Worm (Caenorhabditis elegans) whole organism, young adult: ENCODE measurements around the gene pitr-2.

Source experiments
- B0261.1 ChIP-seq: sonication (generic microtip); optimal IDR thresholded peaks from 2 replicates; lab custom pipeline; 2016; ENCODE audit warnings: mild to moderate bottlenecking, missing genetic modification characterization, moderate library complexity, missing compliant biosample characterization
- B0336.3 ChIP-seq: fragments of 200-800 bp; sonication (Bioruptor generic); IDR thresholded peaks from 2 replicates; pipeline ENCODE4 v1.3.6; 2022; ENCODE audit warnings: missing genetic modification characterization, missing compliant biosample characterization
- C17E4.6 ChIP-seq: fragments of 200-800 bp; sonication (Bioruptor generic); IDR thresholded peaks from 2 replicates; pipeline ENCODE4 v1.3.6; 2022; ENCODE audit warnings: missing genetic modification reagents, missing genetic modification characterization, missing compliant biosample characterization
- F10E7.11 ChIP-seq: sonication (generic microtip); optimal IDR thresholded peaks from 2 replicates; lab custom pipeline; 2017; ENCODE audit warnings: mild to moderate bottlenecking, missing genetic modification characterization, moderate library complexity, missing compliant biosample characterization
- F37B4.10 ChIP-seq: fragments of 200-800 bp; sonication (Bioruptor generic); IDR thresholded peaks from 2 replicates; pipeline ENCODE4 v1.3.6; 2022; ENCODE audit warnings: missing genetic modification characterization, missing compliant biosample characterization
- F49E8.2 ChIP-seq: sonication (generic microtip); optimal IDR thresholded peaks from 3 replicates; lab custom pipeline; 2017; ENCODE audit warnings: missing genetic modification characterization, mild to moderate bottlenecking, missing compliant biosample characterization, antibody characterized with exemption, moderate library complexity; ENCODE audit not compliant: insufficient read depth
- T26A5.8 ChIP-seq: sonication (generic microtip); optimal IDR thresholded peaks from 2 replicates; lab custom pipeline; 2016; ENCODE audit warnings: missing genetic modification characterization, missing compliant biosample characterization
- Y95B8A.8 ChIP-seq: fragments of 200-800 bp; sonication (Bioruptor generic); IDR thresholded peaks from 2 replicates; pipeline ENCODE4 v1.3.6; 2022; ENCODE audit warnings: missing genetic modification reagents, missing genetic modification characterization, missing compliant biosample characterization
- ama-1 ChIP-seq, 3 experiments: fragments of 150-350 bp in 1 of 3; sonication (generic microtip) in 2 of 3; optimal IDR thresholded peaks; 2 replicates each; lab custom pipeline; 2014 to 2018; ENCODE audit warnings: missing biosample characterization in 2 of 3, missing genetic modification characterization in 2 of 3, missing genetic modification reagents in 2 of 3
- aptf-2 ChIP-seq: fragments of 200-800 bp; sonication (Bioruptor generic); conservative IDR thresholded peaks from 2 replicates; pipeline ENCODE4 v1.3.6; 2022; ENCODE audit warnings: missing genetic modification reagents, missing genetic modification characterization, missing compliant biosample characterization
- attf-3 ChIP-seq: fragments of 200-800 bp; sonication (Bioruptor generic); conservative IDR thresholded peaks from 2 replicates; pipeline ENCODE4 v1.3.6; 2022; ENCODE audit warnings: missing genetic modification reagents, missing genetic modification characterization, missing compliant biosample characterization
- ceh-79 ChIP-seq: sonication (generic microtip); optimal IDR thresholded peaks from 2 replicates; lab custom pipeline; 2017; ENCODE audit warnings: mild to moderate bottlenecking, missing genetic modification characterization, missing compliant biosample characterization
- dpl-1 ChIP-seq: fragments of 150-350 bp; optimal IDR thresholded peaks from 2 replicates; lab custom pipeline; 2014; ENCODE audit warnings: missing biosample characterization, missing genetic modification reagents, missing genetic modification characterization
- egl-44 ChIP-seq: fragments of 200-800 bp; sonication (Bioruptor generic); IDR thresholded peaks from 2 replicates; pipeline ENCODE4 v1.3.6; 2022; ENCODE audit warnings: missing genetic modification reagents, missing genetic modification characterization, missing compliant biosample characterization
- gei-17 ChIP-seq: fragments of 200-800 bp; sonication (Bioruptor generic); optimal IDR thresholded peaks from 2 replicates; lab custom pipeline; 2018; ENCODE audit warnings: mild to moderate bottlenecking, missing genetic modification characterization, missing compliant biosample characterization
- hlh-12 ChIP-seq: sonication (generic microtip); optimal IDR thresholded peaks from 2 replicates; lab custom pipeline; 2016; ENCODE audit warnings: missing genetic modification characterization, missing compliant biosample characterization
- hlh-26 ChIP-seq: fragments of 200-800 bp; sonication (Bioruptor generic); conservative IDR thresholded peaks from 2 replicates; pipeline ENCODE4 v1.3.6; 2022; ENCODE audit warnings: missing genetic modification reagents, missing genetic modification characterization, missing compliant biosample characterization
- hrde-1 ChIP-seq: sonication (generic microtip); optimal IDR thresholded peaks from 2 replicates; lab custom pipeline; 2016; ENCODE audit warnings: missing genetic modification characterization, mild to moderate bottlenecking, missing compliant biosample characterization, moderate library complexity, missing genotype, missing genetic modification reagents, borderline replicate concordance
- lag-1 ChIP-seq: fragments of 200-800 bp; sonication (Bioruptor generic); IDR thresholded peaks from 2 replicates; pipeline ENCODE4 v1.3.6; 2022; ENCODE audit warnings: missing genetic modification reagents, missing genetic modification characterization, missing compliant biosample characterization
- lin-26 ChIP-seq: fragments of 200-800 bp; sonication (Bioruptor generic); IDR thresholded peaks from 2 replicates; pipeline ENCODE4 v1.3.6; 2022; ENCODE audit warnings: missing genetic modification reagents, missing genetic modification characterization, missing compliant biosample characterization
- lin-35 ChIP-seq, 3 experiments: fragments of 150-350 bp in 2 of 3; sonication (generic microtip) in 1 of 3; optimal IDR thresholded peaks; 2 replicates each; lab custom pipeline; 2014 to 2018; ENCODE audit warnings: missing biosample characterization in 3 of 3, missing genetic modification characterization in 3 of 3, missing genetic modification reagents in 3 of 3
- mes-4 ChIP-seq: sonication (generic microtip); optimal IDR thresholded peaks from 2 replicates; lab custom pipeline; 2016; ENCODE audit warnings: missing genotype, missing genetic modification characterization, missing compliant biosample characterization
- mxl-1 ChIP-seq: sonication (generic microtip); optimal IDR thresholded peaks from 2 replicates; lab custom pipeline; 2016; ENCODE audit warnings: missing genetic modification characterization, missing compliant biosample characterization
- rpc-1 ChIP-seq, 2 experiments: fragments of 150-350 bp in 1 of 2; sonication (generic microtip) in 1 of 2; optimal IDR thresholded peaks; 2 replicates each; lab custom pipeline; 2014 to 2018; ENCODE audit warnings: missing biosample characterization in 1 of 2, missing genetic modification characterization in 1 of 2, missing genetic modification reagents in 1 of 2, missing genotype in 1 of 2
- sdz-38 ChIP-seq: sonication (generic microtip); optimal IDR thresholded peaks from 2 replicates; lab custom pipeline; 2016; ENCODE audit warnings: missing genotype, missing genetic modification characterization, missing compliant biosample characterization
- snpc-4 ChIP-seq, 5 experiments: fragments of 150-350 bp in 1 of 5; sonication (generic microtip) in 4 of 5; optimal IDR thresholded peaks; 2 replicates each; lab custom pipeline; 2014 to 2018; ENCODE audit warnings: missing genetic modification characterization in 5 of 5, missing biosample characterization in 3 of 5, antibody characterized with exemption in 2 of 5, mild to moderate bottlenecking in 2 of 5, missing compliant biosample characterization in 2 of 5, missing genotype in 2 of 5, moderate library complexity in 2 of 5, missing genetic modification reagents in 1 of 5
- unc-62 ChIP-seq: fragments of 150-350 bp; optimal IDR thresholded peaks from 2 replicates; lab custom pipeline; 2014; ENCODE audit warnings: missing biosample characterization, missing genetic modification reagents, missing genetic modification characterization
- zfh-2 ChIP-seq: fragments of 200-800 bp; sonication (Bioruptor generic); conservative IDR thresholded peaks from 2 replicates; pipeline ENCODE4 v1.3.6; 2022; ENCODE audit warnings: missing genetic modification reagents, missing genetic modification characterization, missing compliant biosample characterization
- ztf-18 ChIP-seq: sonication (generic microtip); optimal IDR thresholded peaks from 2 replicates; lab custom pipeline; 2016; ENCODE audit warnings: missing genotype, mild to moderate bottlenecking, missing genetic modification characterization, missing compliant biosample characterization
- ztf-22 ChIP-seq: fragments of 200-800 bp; sonication (Bioruptor generic); optimal IDR thresholded peaks from 2 replicates; lab custom pipeline; 2018; ENCODE audit warnings: mild to moderate bottlenecking, missing genetic modification characterization, moderate library complexity, missing compliant biosample characterization
- ztf-26 ChIP-seq: sonication (generic microtip); optimal IDR thresholded peaks from 2 replicates; lab custom pipeline; 2017; ENCODE audit warnings: missing genetic modification characterization, missing compliant biosample characterization
- ztf-28 ChIP-seq: fragments of 200-800 bp; sonication (Bioruptor generic); IDR thresholded peaks from 2 replicates; pipeline ENCODE4 v1.3.6; 2022; ENCODE audit warnings: missing genetic modification reagents, missing genetic modification characterization, missing compliant biosample characterization
- ztf-3 ChIP-seq: fragments of 200-800 bp; sonication (Bioruptor generic); optimal IDR thresholded peaks from 2 replicates; lab custom pipeline; 2018; ENCODE audit warnings: mild to moderate bottlenecking, missing genetic modification characterization, missing compliant biosample characterization
- ztf-6 ChIP-seq: fragments of 200-800 bp; sonication (Bioruptor generic); IDR thresholded peaks from 2 replicates; pipeline ENCODE4 v1.3.6; 2022; ENCODE audit warnings: missing genetic modification reagents, missing genetic modification characterization, missing compliant biosample characterization

pitr-2 gene

ce11 chrV:9123186-9123585 lies 14.3 kb downstream of the pitr-2 start, which contains the start of gene F21C10.11 (continued):
- no peak for TF ChIP-seq T26A5.8
- TF ChIP-seq, all 124 proteins: peak for 0

DNA sequence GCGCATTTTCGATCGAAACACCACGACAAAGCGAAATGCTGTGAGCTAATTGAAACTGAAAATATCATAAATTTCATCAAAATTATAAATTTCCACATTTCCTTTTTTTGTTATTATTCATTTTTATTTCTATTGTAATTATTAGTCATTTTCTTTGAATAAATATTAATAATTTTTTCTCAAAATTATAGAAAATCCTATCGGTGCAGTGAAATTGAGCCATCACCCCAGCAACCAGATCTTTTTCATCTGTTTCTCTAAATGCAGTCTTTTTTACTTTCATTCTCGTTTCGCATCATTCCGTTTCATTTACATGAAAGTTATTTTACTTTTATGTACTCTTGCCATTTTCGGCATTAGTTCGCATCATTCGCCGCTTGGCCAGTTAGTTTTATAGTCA lies 15.5 kb downstream of the pitr-2 start, which contains the start of gene F21C10.13:
TSS of gene F21C10.13 (plus strand) at position 301 of the 400 bp plus-strand sequence.
- no peak for TF ChIP-seq mxl-1 (tag; lab: Kevin White, UChicago)
- TF ChIP-seq gei-17 (GFP tag; lab: Kevin White, UChicago): no peak
- TF ChIP-seq ztf-6 (GFP tag; lab: Robert Waterston, UW): no peak
- no peak for TF ChIP-seq F10E7.11 (tag; lab: Kevin White, UChicago)
- no peak for TF ChIP-seq aptf-2 (GFP tag; lab: Robert Waterston, UW)
- TF ChIP-seq B0261.1 (tag; lab: Kevin White, UChicago): no peak
- no peak for TF ChIP-seq lin-26 (GFP tag; lab: Robert Waterston, UW)
- TF ChIP-seq hrde-1 (tag; lab: Kevin White, UChicago): no peak
- TF ChIP-seq ztf-28 (GFP tag; lab: Robert Waterston, UW): no peak
- TF ChIP-seq sdz-38 (tag; lab: Kevin White, UChicago): no peak
- no peak for TF ChIP-seq ztf-22 (GFP tag; lab: Kevin White, UChicago)
- TF ChIP-seq unc-62 (GFP tag; lab: Kevin White, UChicago): no peak
- no peak for TF ChIP-seq rpc-1 (optimal IDR thresholded peaks at IDR 0.05; lab: Kevin White, UChicago)
- TF ChIP-seq rpc-1 (tag; optimal IDR thresholded peaks at IDR 0.05; lab: Kevin White, UChicago): no peak
- no peak for TF ChIP-seq ztf-26
- TF ChIP-seq lin-35 (GFP tag; optimal IDR thresholded peaks at IDR 0.05; lab: Kevin White, UChicago): no peak
- TF ChIP-seq F49E8.2: no peak
- TF ChIP-seq F37B4.10: no peak
- no peak for TF ChIP-seq hlh-12

- TF ChIP-seq zfh-2 (GFP tag; lab: Robert Waterston, UW) (no peak), F10E7.11 (tag; lab: Kevin White, UChicago) (no peak), lag-1 (no peak), dpl-1 (no peak), ama-1 (optimal IDR thresholded peaks at IDR 0.05; lab: Kevin White, UChicago) (no peak), ama-1 (GFP tag; optimal IDR thresholded peaks at IDR 0.05; lab: Kevin White, UChicago) (no peak), attf-3 (no peak), snpc-4 (GFP tag; optimal IDR thresholded peaks at IDR 0.05; lab: Kevin White, UChicago) (no peak), snpc-4 (tag; optimal IDR thresholded peaks at IDR 0.05; lab: Kevin White, UChicago) (no peak), ztf-18 (tag; lab: Kevin White, UChicago) (no peak), B0336.3 (GFP tag; lab: Robert Waterston, UW) (no peak), ztf-3 (GFP tag; lab: Kevin White, UChicago) (no peak), hlh-26 (GFP tag; lab: Robert Waterston, UW) (no peak), mes-4 (tag; lab: Kevin White, UChicago) (no peak), ceh-79 (no peak), B0261.1 (tag; lab: Kevin White, UChicago) (no peak), C17E4.6 (GFP tag; lab: Robert Waterston, UW) (no peak), egl-44 (GFP tag; lab: Robert Waterston, UW) (no peak), mxl-1 (tag; lab: Kevin White, UChicago) (no peak), Y95B8A.8 (no peak), ztf-6 (GFP tag; lab: Robert Waterston, UW) (no peak)
Observed at ce11 chrV:9112467-9112866, 25.1 kb downstream of the pitr-2 start, which contains the start of gene F21C10.7. Gene F21C10.7 (plus strand): TSS chrV:9112767.
